Fruit fly (Drosophila melanogaster): ENCODE data around the gene ome.

Gene ome

DNA sequence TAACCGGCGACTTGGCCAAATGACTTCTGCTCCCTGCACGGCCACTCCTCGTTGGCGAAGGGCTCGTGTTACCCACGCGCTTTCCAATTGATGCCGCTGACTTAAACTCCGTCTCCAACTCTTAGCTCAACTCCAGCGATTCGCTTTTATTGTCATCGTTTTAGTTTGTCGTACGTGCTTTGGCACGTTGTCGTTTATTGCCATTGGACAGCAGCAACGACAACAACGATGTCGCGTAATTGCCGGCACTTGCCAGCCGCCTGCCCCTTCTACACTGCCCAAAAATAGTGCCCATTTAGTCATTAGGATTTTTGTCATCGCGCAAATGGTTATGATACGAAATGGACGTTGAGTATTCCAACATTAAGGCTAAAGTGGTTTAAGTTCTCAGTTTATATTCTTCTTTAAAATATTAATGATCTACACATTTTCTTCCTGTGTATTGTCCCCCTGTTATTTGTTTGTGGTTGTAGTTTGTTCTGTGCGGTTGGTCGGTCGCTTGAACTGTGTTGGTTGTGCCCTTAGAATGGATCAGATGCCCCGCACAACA lies 6.8 kb upstream of the ome start (continued):
- TF ChIP-seq CG14441 (GFP tag; IDR thresholded peaks at IDR 0.05) (peak; percentile 85), CG30403 (GFP tag; optimal IDR thresholded peaks at IDR 0.05) (peak; percentile 87), Rfx (GFP tag; IDR thresholded peaks at IDR 0.05) (peak; percentile 90), CG1233 (GFP tag; optimal IDR thresholded peaks at IDR 0.05) (peak; percentile 61), sna (GFP tag; IDR thresholded peaks at IDR 0.05; ENCODE audit: partially characterized antibody) (no peak), CG18599 (GFP tag; optimal IDR thresholded peaks at IDR 0.05) (peak; percentile 94), BEAF-32 (GFP tag; optimal IDR thresholded peaks at IDR 0.05) (no peak), Rx (GFP tag; IDR thresholded peaks at IDR 0.05) (peak; percentile 65), gcm2 (GFP tag; optimal IDR thresholded peaks at IDR 0.05) (peak; percentile 82), aop (GFP tag; IDR thresholded peaks at IDR 0.05) (peak; percentile 78), CG3281 (GFP tag; optimal IDR thresholded peaks at IDR 0.05) (peak; percentile 85), Nf-YB (GFP tag; optimal IDR thresholded peaks at IDR 0.05) (peak; percentile 79), B-H2 (GFP tag; optimal IDR thresholded peaks at IDR 0.05) (peak; percentile 62), shn (GFP tag; optimal IDR thresholded peaks at IDR 0.05) (peak; percentile 81), CG9876 (GFP tag; optimal IDR thresholded peaks at IDR 0.05) (peak; percentile 81), kah (GFP tag; optimal IDR thresholded peaks at IDR 0.05) (peak; percentile 81), chm (GFP tag; IDR thresholded peaks at IDR 0.05) (peak; percentile 91), pnt (GFP tag; optimal IDR thresholded peaks at IDR 0.05) (peak; percentile 83), NFAT (GFP tag; IDR thresholded peaks at IDR 0.05) (peak; percentile 76), CG15601 (tag; optimal IDR thresholded peaks at IDR 0.05) (peak; percentile 90), CG10366 (GFP tag; IDR thresholded peaks at IDR 0.05) (peak; percentile 81), dan (GFP tag; IDR thresholded peaks at IDR 0.05) (peak; percentile 62; the same call in 1 of the 2 replicates), zfh1 (GFP tag; IDR thresholded peaks at IDR 0.05) (peak; percentile 92), CG6689 (GFP tag; IDR thresholded peaks at IDR 0.05) (peak; percentile 87), maf-S (GFP tag; optimal IDR thresholded peaks at IDR 0.05) (peak; percentile 82), CG4404 (GFP tag; IDR thresholded peaks at IDR 0.05) (peak; percentile 80), Eip74EF (GFP tag; optimal IDR thresholded peaks at IDR 0.05) (peak in 1 of 2 experiments; percentile 87), Dip2 (GFP tag; IDR thresholded peaks at IDR 0.05) (no peak), fd102C (GFP tag; optimal IDR thresholded peaks at IDR 0.05) (peak; percentile 66), ken (GFP tag; IDR thresholded peaks at IDR 0.05) (peak; percentile 81), CG3847 (GFP tag; IDR thresholded peaks at IDR 0.05) (peak; percentile 76), CG12155 (GFP tag; optimal IDR thresholded peaks at IDR 0.05) (peak; percentile 84), Sox102F (GFP tag; optimal IDR thresholded peaks at IDR 0.05) (peak; percentile 91), NK7.1 (GFP tag; optimal IDR thresholded peaks at IDR 0.05) (peak; percentile 85), zen2 (GFP tag; IDR thresholded peaks at IDR 0.05; ENCODE audit: partially characterized antibody) (no peak), CG18619 (GFP tag; optimal IDR thresholded peaks at IDR 0.05) (peak; percentile 82), cato (GFP tag; optimal IDR thresholded peaks at IDR 0.05; ENCODE audit: borderline replicate concordance) (peak; percentile 78), CG10274 (GFP tag; optimal IDR thresholded peaks at IDR 0.05) (peak; percentile 70), pb (GFP tag; optimal IDR thresholded peaks at IDR 0.05) (peak; percentile 76), Trl (optimal IDR thresholded peaks at IDR 0.05) (no peak), Trl (GFP tag; optimal IDR thresholded peaks at IDR 0.05) (peak; percentile 89), Doc2 (GFP tag; IDR thresholded peaks at IDR 0.05) (0 out of 2 replicates have a peak, but pooled peaks have one; percentile 40), CG6683 (GFP tag; optimal IDR thresholded peaks at IDR 0.05) (peak; percentile 78), gsb (GFP tag; IDR thresholded peaks at IDR 0.05) (peak; percentile 68; the same call in 1 of the 2 replicates), cg (GFP tag; optimal IDR thresholded peaks at IDR 0.05) (no peak), NC2α (GFP tag; optimal IDR thresholded peaks at IDR 0.05) (peak; percentile 86), CG10431 (GFP tag; optimal IDR thresholded peaks at IDR 0.05) (peak; percentile 80), sr (GFP tag; IDR thresholded peaks at IDR 0.05) (0 out of 3 replicates have a peak, but pooled peaks have one; percentile 10), nmo (GFP tag; optimal IDR thresholded peaks at IDR 0.05) (peak; percentile 91), CG4328 (GFP tag; optimal IDR thresholded peaks at IDR 0.05) (peak; percentile 53)

Data from whole organism, embryonic.